Worm (Caenorhabditis elegans): Measurements from ENCODE around the gene lurp-4.
"Not testable (repeated sequence)": the region's sequence is repeated elsewhere in the genome, so short reads cannot be mapped to it uniquely, and the experiment has no call there.

lurp-4 gene

DNA sequence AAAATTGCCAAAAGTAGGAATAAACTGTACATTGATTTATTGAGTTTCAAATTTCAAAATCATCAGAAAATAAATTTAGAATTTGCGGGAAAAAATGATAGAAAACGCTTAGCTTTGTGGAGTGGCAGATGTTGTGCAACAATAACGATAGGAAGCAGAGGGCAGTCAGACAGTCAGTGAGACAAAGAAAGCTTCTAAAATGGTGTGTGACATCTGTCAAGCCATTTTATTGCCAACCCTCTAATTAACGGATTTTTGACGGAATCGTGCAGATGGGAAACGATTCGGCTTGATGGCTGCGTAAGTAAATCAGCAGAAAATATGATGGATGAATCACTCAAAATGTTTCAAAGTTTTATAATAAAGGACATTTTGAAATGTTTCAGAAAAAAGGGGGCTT, 27.6 kb downstream of the lurp-4 start, which contains the start of gene max-1:
max-1 (minus strand) TSS at position 124 of the 400 bp plus-strand sequence.
- TF ChIP-seq unc-62 (GFP tag; optimal IDR thresholded peaks at IDR 0.05), result no peak

DNA sequence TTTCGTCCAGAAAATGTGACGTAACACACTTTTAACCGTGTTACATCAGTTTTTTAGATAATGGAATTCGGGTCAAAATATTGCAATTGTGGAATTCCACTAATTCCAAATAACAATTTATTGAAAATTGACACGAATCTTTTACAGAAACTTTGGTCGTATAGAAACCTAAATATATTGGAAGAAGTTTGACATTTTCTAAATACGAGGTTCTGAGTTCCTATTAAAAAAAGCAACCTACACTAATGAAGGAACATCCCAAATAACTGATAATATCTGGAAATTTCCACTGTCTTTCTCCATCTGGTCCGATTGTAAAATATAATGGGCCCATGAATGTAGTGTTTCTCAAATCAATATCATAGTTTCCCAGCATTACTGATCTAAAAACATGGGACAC, 28.8 kb downstream of the lurp-4 start:
- TF ChIP-seq unc-62 (GFP tag; optimal IDR thresholded peaks at IDR 0.05), result no peak

DNA sequence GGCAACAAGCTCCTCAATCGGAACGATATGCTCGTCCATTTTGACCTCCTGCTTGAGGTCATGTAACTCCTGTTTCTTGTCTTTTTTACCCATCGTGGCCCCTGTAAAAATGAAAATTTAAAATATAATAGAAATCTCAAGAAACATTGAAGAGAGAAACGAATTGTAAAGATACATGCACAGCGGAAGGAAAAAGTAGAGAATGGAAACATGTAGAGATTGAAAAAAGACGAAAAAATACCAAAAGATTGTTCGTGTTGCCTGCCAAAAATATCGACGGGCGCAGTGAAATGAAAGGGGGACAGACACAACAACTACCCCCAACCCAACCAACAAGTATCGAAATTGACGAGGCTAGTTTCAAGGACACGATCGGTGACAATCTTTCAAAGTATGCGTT, 37.4 kb downstream of the lurp-4 start, which contains the start of gene eat-6:
eat-6 (minus strand) TSS at position 101 of the 400 bp plus-strand sequence.
- TF ChIP-seq unc-62 (GFP tag; optimal IDR thresholded peaks at IDR 0.05), result no peak

DNA sequence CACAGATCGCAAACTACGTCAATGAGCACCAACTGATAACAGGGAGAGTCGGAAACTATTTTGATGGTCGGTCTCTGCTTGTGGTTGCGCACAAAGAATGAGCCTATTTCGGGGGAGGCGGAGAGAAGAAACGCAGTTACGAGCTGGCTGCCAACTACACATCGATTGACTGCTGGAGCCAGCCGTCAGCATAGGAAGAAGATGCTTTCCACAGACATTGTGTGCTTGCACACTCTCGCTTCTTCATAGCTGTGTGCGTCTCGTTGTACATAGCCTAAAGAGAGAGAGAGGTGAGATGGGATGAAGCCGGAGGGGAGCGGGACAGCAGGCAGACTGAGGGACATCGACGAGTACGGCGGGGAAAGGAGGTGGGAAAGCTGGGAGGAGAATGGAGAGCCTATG, 38.0 kb downstream of the lurp-4 start:
- no peak for TF ChIP-seq unc-62 (GFP tag; optimal IDR thresholded peaks at IDR 0.05)

DNA sequence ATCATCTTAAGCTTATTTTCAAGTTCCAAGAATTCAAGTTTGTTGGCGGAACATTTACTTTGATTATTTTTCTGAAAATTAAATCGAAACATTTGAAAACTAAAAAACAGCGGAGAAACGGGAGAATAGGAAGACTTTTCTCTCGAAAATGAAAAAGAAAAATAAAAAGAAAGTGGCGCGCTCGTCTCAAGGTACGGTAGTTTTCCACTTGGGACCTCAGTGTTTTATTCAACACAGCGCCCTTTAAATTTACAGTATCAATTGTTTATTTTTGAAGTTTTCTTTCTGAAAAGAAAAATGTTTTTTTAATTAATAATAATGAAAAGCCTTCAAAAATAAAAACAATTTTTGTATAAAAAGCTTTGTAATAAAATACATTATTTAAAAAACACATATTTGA, 39.0 kb downstream of the lurp-4 start:
- TF ChIP-seq unc-62 (GFP tag; optimal IDR thresholded peaks at IDR 0.05), result no peak

DNA sequence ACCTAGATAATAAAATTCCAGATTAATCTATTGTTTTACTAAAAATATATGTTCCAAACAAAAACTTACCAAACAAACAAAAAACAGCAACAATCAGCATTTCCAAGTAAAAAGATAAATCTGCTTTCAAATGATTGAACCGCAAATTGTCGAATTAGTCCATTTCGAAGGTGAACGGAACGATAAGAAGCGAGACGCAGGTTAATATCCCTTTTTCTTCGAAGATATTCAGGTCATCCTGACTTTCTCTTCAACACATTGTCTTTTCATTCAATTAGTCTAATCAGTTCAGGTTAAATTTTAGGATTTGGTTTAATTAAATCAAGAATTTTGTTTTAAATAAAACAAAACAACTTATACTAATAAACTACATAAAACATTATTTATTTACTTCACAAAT, 40.9 kb downstream of the lurp-4 start, which contains the start of gene B0365.9:
B0365.9 (minus strand) TSS at position 186 of the 400 bp plus-strand sequence.
- no peak for TF ChIP-seq unc-62 (GFP tag; optimal IDR thresholded peaks at IDR 0.05)

DNA sequence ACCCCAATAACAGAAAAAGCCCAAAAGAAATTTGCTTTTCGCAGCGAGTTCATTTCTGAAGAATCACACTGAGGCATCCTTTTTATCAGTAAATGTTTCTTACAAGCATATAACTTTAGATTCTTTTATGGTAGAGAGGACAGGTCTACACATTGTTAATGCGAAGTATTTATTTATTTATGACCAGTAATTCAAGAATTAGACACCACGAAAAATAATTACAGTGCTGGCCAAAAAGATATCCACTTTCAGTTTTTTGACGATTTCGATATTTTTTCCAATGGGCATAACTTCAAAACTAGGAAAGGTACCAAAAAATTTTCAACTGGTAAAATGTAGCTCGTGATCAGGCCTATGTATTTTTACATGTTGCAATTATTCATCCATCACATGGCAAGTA, 42.3 kb downstream of the lurp-4 start, which contains the start of gene clec-225:
clec-225 (minus strand) TSS at position 101 of the 400 bp plus-strand sequence.
- not testable (repeated sequence) for TF ChIP-seq unc-62 (GFP tag; optimal IDR thresholded peaks at IDR 0.05)

DNA sequence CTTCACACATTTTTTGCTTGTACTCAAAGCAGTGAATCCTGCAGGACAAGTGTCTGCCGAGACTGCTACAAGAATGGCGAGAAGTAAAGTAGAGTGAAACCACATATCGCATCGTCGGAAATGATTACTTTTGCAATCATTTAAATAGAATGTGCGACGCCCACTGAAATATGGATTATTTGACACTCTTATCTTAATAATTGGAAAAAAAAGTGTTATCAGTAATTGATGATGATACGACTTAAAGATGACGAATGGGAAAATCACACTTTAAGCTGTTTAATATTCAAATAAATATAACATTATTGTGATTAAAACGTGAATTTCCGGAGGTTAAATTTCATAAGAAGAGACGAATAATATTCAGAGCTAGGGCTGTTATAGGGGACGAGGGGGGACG, 45.5 kb downstream of the lurp-4 start, which contains the start of gene clec-41:
clec-41 (minus strand) TSS at position 147 of the 400 bp plus-strand sequence.
- TF ChIP-seq unc-62 (GFP tag; optimal IDR thresholded peaks at IDR 0.05), result no peak

DNA sequence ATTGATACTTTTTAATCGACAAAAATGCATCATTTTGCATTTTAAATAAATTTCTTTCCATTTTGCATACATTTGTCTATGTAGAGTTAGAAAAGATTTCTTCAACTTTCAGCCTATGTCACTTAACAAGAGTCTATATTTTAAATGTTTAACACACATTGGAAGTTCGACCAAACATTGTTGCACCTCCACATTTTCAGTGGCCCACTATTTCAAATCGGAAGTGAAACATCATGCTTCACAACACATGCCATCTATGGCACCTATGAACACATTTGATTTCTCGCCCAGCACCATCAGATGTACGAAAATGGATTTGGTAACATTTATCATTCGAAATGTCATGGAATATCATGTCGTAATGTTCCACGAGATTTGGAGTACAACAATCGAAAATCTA, 46.2 kb downstream of the lurp-4 start, which contains the start of gene dhc-3:
dhc-3 (plus strand) TSS at position 301 of the 400 bp plus-strand sequence.
- TF ChIP-seq unc-62 (GFP tag; optimal IDR thresholded peaks at IDR 0.05), result no peak

All from whole organism, dauer.